Fruit fly (Drosophila melanogaster): ENCODE results near the gene CG14636.

- TF ChIP-seq Dll (optimal IDR thresholded peaks at IDR 0.05) (no peak), pan (optimal IDR thresholded peaks at IDR 0.05) (no peak), psq (optimal IDR thresholded peaks at IDR 0.05) (no peak)
These were observed 20.0 kb upstream of the CG14636 start, which contains the start of gene Gel for dm6 chr3R:4234991-4235553.
